Fruit fly (Drosophila melanogaster): Measurements from ENCODE around the gene Ssu72.
A peak's percentile ranks its signal among the peaks of the same experiment; 100 is the strongest.

Gene Ssu72

DNA sequence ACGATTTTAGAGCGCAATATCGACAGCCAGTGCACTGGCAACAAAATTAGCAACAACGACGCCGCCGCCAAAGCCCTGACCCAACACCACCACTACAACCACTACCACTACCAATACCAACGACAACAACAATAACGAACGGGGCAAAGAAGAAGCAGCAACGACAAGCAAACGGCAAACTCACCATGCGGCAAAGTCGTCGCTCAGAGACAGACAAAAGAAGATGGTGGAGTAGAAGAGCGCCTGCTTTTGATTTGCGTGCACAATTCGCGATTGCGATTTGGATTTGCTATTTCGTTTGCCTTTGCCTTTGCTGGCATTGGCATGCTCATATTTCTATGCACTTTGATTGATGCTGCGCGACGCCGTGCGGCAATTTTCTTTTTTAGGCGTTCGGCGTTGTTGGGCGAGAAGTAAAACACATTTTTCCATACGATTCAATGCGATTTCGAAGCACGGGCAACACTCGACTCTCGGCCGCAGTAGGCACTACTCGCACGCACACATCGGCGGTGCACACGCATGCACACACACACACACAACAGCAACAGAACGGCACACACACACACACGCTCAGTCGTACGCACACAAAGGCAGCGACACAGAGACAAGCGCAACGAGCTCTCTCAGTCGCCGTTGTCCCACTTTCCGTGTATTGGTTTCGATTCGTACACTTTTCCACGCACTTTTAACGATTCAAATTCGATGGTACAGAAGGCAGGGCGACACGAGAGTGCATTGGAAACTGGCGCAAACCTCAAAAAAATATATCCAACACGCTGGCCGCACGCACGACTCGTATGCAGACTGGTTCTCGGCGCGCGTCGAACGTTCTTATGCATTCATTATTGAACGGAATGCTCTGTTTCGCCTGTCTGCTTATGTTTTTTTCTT is 26.7 kb upstream of the Ssu72 start (continued):
- TF ChIP-seq CG6854 (GFP tag; optimal IDR thresholded peaks at IDR 0.05) = no peak

DNA sequence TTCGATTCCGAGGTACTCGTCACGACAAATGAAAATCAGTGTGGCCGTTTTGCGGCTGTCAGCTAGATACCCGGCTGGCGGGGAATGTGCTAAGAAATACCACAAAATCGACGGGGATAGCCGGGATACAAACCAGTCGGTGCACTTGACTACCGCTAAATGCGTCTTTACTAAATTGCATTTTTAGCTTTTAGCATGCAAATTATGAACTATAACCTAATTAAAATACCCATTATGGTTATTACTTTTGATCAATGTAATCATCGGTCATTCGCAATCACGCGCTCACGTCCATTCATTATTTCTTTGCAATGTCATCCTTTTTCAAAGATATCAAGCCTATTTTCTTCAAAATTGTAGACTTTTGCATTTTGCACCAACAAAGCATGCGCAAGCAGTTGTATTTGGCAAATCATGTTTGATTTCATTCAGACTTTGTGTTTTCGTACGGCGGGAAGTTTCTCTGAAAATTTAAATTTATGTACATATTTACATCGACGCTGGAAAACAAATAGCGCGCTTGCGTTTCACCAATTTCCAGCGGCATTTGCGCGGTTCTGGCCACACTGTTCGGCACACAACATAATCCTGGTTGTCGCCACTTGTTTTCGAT is 25.9 kb upstream of the Ssu72 start, which contains the start of gene Rcd-1:
TSS of gene Rcd-1 (plus strand) at position 440 of the 613 bp plus-strand sequence.
- peak; percentile 68 for TF ChIP-seq Eip78C (GFP tag)
- no peak for TF ChIP-seq Blimp-1 (GFP tag; optimal IDR thresholded peaks at IDR 0.05)
- TF ChIP-seq vri (GFP tag; optimal IDR thresholded peaks at IDR 0.05) = no peak
- TF ChIP-seq fkh (GFP tag; optimal IDR thresholded peaks at IDR 0.05) = peak; percentile 90
- peak in 1 of 2 experiments; percentile 12 for TF ChIP-seq ss (GFP tag; optimal IDR thresholded peaks at IDR 0.05)
- no peak for TF ChIP-seq Sox15 (GFP tag; optimal IDR thresholded peaks at IDR 0.05)

DNA sequence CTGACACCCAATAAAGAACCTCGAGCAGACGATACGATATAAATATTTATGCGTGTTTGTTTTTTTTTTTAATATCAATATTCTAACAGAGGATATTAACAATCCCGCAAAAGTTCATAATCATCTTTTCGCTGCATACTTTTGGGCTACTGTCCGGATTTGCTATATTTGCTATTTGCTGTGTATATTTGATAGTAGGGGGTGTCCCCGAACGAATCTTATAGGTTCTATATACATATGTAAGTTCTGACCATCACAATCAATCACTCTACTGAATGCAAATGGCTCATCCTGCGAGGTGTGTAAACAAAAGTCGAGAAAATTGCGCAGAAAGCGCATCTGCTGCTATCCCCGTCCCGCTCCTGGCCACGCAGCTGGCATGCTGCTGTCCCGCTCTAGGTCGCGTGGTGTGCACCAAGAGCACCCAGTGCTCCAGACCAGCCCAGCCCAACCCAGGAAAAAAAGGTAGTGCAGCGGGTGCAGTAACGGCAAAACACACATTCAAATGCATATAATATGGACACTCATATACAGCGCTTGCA is 23.6 kb upstream of the Ssu72 start:
- TF ChIP-seq Lpt (GFP tag; optimal IDR thresholded peaks at IDR 0.05) = no peak
- TF ChIP-seq ss (GFP tag; optimal IDR thresholded peaks at IDR 0.05) = peak in 1 of 2 experiments; percentile 20
- no peak for TF ChIP-seq Sox14 (GFP tag; optimal IDR thresholded peaks at IDR 0.05)
- TF ChIP-seq CG10669 (GFP tag; optimal IDR thresholded peaks at IDR 0.05) = no peak
- no peak for TF ChIP-seq CG15336 (GFP tag; IDR thresholded peaks at IDR 0.05)
- no peak for TF ChIP-seq CG7368 (GFP tag; optimal IDR thresholded peaks at IDR 0.05)
- no peak for TF ChIP-seq Hr39 (GFP tag; optimal IDR thresholded peaks at IDR 0.05)
- no peak for TF ChIP-seq dsx (GFP tag; optimal IDR thresholded peaks at IDR 0.05; ENCODE audit: poor library complexity, severe bottlenecking)
- TF ChIP-seq achi (GFP tag; optimal IDR thresholded peaks at IDR 0.05) = no peak
- TF ChIP-seq CG32006 (GFP tag; optimal IDR thresholded peaks at IDR 0.05) = no peak
- TF ChIP-seq Eip78C (GFP tag) = peak; percentile 68
- no peak for TF ChIP-seq lz (GFP tag; optimal IDR thresholded peaks at IDR 0.05)
- no peak for TF ChIP-seq CG10631 (GFP tag; optimal IDR thresholded peaks at IDR 0.05)

DNA sequence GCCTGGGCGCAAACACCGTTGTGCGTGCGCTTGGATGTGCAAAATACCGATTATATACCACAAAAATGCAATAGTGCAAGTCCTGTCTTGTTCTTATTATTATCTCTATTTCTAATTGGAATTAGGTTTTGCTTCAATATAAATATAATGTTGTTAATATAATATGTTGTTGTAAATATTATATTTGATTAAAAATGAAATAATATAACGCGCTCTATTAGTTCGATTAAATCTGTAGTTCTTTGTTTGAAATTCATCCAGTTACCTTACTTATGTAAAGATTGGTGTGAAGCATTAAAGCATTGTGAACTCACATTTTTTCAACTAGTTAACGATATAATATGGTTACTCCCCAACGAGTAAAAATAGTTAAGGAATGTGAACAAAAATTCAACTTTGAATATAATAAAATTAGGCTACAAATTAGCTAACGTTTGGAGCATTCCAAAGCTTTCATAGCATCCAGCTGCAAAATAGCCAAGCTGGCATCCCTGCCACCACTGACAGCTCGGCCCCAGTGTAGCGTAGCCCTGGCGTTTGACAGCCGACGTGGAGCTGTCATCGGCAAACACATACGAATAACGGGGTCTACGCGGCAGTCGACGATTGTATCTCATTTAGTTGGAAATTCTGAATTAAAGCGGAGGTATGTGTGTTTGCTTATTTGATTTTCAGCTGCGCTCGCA is 21.4 kb upstream of the Ssu72 start, which contains the start of the genes CG12237 and Sec61gamma:
TSS of gene CG12237 (minus strand) at position 51 of the 686 bp plus-strand sequence.
TSS of gene Sec61gamma (plus strand) at position 509 of the 686 bp plus-strand sequence.
- TF ChIP-seq Sox14 (GFP tag; optimal IDR thresholded peaks at IDR 0.05) (peak; percentile 61), CG1621 (tag; optimal IDR thresholded peaks at IDR 0.05) (peak; percentile 3), CG4318 (GFP tag; optimal IDR thresholded peaks at IDR 0.05) (no peak), CG6163 (GFP tag; IDR thresholded peaks at IDR 0.05) (peak; percentile 34; the same call in 1 of the 3 replicates), Lpt (GFP tag; optimal IDR thresholded peaks at IDR 0.05) (no peak), CG11762 (GFP tag; optimal IDR thresholded peaks at IDR 0.05; ENCODE audit: insufficient read depth) (no peak), CG34406 (GFP tag; optimal IDR thresholded peaks at IDR 0.05) (no peak), CG31627 (GFP tag; optimal IDR thresholded peaks at IDR 0.05) (peak; percentile 21), ss (GFP tag; optimal IDR thresholded peaks at IDR 0.05) (no peak), svp (GFP tag) (no peak), acj6 (GFP tag; optimal IDR thresholded peaks at IDR 0.05) (no peak), Eip93F (GFP tag; optimal IDR thresholded peaks at IDR 0.05) (no peak), Eip78C (GFP tag) (peak; percentile 68), achi (GFP tag; optimal IDR thresholded peaks at IDR 0.05) (peak; percentile 100), eg (GFP tag; IDR thresholded peaks at IDR 0.05) (0 out of 3 replicates have a peak, but pooled peaks have one; percentile 8), fd59A (GFP tag; optimal IDR thresholded peaks at IDR 0.05) (no peak), pdm3 (GFP tag; optimal IDR thresholded peaks at IDR 0.05) (no peak), Hr39 (GFP tag; optimal IDR thresholded peaks at IDR 0.05) (no peak)

Measured in whole organism, prepupa.